Worm (Caenorhabditis elegans): ENCODE results near the gene R07A4.3.

- TF ChIP-seq dao-5 (tag; optimal IDR thresholded peaks at IDR 0.05), result no peak
- no peak for TF ChIP-seq W03F9.2 (tag; optimal IDR thresholded peaks at IDR 0.05)
- TF ChIP-seq him-1 (tag; optimal IDR thresholded peaks at IDR 0.05), result no peak
Measured at ce11 chrX:10774865-10775264, 21.4 kb downstream of the R07A4.3 start.

All from whole organism, L4/young adult.